Worm (Caenorhabditis elegans) whole organism, L2 larva: Measurements from ENCODE around the gene catp-8.
A peak's percentile ranks its signal among the peaks of the same experiment; 100 is the strongest.

Source experiments
- R02D3.7 ChIP-seq: fragments of 150-350 bp; optimal IDR thresholded peaks from 2 replicates; lab custom pipeline; 2014; ENCODE audit warnings: missing biosample characterization, missing genetic modification characterization
- ama-1 ChIP-seq: fragments of 150-350 bp; optimal IDR thresholded peaks from 2 replicates; lab custom pipeline; 2018; ENCODE audit warnings: inconsistent platforms
- lin-13 ChIP-seq: fragments of 150-350 bp; optimal IDR thresholded peaks from 2 replicates; lab custom pipeline; 2014; ENCODE audit warnings: missing biosample characterization, missing genetic modification reagents, missing genetic modification characterization
- nhr-11 ChIP-seq: fragments of 150-350 bp; optimal IDR thresholded peaks from 2 replicates; lab custom pipeline; 2014; ENCODE audit warnings: missing biosample characterization, missing genetic modification characterization
- nhr-237 ChIP-seq: fragments of 150-350 bp; optimal IDR thresholded peaks from 2 replicates; lab custom pipeline; 2014; ENCODE audit warnings: missing biosample characterization, missing genetic modification characterization
- nhr-77 ChIP-seq: fragments of 150-350 bp; optimal IDR thresholded peaks from 2 replicates; lab custom pipeline; 2014; ENCODE audit warnings: missing biosample characterization, missing genetic modification characterization
- skn-1 ChIP-seq: sonication (generic microtip); optimal IDR thresholded peaks from 2 replicates; lab custom pipeline; 2017; ENCODE audit warnings: missing biosample characterization, missing genetic modification characterization
- unc-55 ChIP-seq: fragments of 150-350 bp; sonication (generic microtip); optimal IDR thresholded peaks from 3 replicates; lab custom pipeline; 2014; ENCODE audit warnings: missing biosample characterization, missing genetic modification reagents, missing genetic modification characterization

DNA sequence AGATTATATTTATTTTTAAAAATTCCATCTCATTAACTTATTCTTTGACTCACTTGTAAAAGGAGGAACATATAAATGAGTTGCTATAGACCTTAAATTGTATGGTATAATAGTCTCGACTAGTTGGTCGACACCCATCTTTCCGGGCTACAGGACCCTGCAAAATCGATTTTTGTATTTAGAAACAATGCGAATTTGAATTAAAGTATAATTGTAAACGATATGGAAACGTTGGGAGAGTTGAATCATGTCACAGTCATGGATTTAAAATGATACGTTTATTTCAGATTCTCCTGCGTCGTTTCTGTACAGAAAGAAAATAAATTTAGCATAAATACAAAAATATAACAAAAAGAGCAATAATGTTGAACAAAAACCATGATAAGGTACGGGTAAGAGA, at the start of gene catp-8:
- TF ChIP-seq lin-13 (GFP tag; lab: Kevin White, UChicago), result no peak
- TF ChIP-seq unc-55 (GFP tag; lab: Kevin White, UChicago), result no peak
- peak; percentile 57 for TF ChIP-seq ama-1 (lab: Kevin White, UChicago)
- TF ChIP-seq nhr-237 (tag; lab: Kevin White, UChicago), result no peak
- no peak for TF ChIP-seq nhr-11 (tag; lab: Kevin White, UChicago)
- TF ChIP-seq skn-1 (tag; lab: Kevin White, UChicago), result no peak
- TF ChIP-seq nhr-77 (tag; lab: Kevin White, UChicago), result no peak
- no peak for TF ChIP-seq R02D3.7 (tag; lab: Kevin White, UChicago)
